Fruit fly (Drosophila melanogaster) ovary, adult (tissue): ENCODE data around the gene Cdc23.
"Not testable (repeated sequence)": the region's sequence is repeated elsewhere in the genome, so short reads cannot be mapped to it uniquely, and the experiment has no call there.

Source experiments
- CG17801 ChIP-seq: fragments of 200-800 bp; optimal IDR thresholded peaks from 2 replicates; lab custom pipeline; 2019; ENCODE audit warnings: missing biosample characterization, mild to moderate bottlenecking, missing genetic modification characterization, moderate library complexity; ENCODE audit not compliant: partially characterized antibody

Gene Cdc23

DNA sequence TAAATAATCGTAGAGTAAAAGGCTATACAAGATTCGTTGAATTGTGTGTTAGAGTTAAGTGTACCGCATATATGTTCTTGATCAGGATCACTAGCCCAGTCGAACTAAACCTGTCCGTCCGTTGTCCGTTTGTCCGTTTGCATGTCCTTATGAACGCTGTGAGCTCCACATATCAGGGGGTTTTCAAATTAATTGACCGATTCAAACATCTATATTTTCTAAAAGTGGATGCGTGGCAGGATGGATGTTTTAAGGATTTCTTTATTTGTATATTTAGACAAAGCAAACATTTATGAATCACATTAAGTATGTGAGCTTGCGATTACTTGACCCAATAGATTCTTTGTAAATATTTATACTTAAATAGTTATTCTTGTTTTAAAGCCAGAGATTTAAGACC lies 23.9 kb upstream of the Cdc23 start:
- TF ChIP-seq CG17801 (GFP tag; lab: Kevin White, UChicago), result no peak

DNA sequence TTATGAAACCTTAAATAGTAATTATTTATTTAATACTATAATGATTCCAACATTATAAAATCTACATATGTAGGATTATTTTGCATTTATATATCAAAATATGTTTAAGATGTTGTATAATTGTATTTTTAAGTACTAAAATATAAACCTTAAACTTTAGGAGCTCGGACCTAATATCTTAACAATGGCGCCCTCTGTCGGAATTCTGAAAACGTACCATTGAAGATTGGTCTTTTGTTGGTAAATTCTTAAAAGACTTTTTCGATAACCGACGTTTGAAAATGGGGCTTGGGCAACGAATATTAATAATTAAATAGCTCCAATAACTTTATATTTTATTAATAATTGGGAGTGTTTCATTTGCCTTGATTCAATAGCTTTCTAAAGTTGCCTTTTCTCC lies 21.3 kb upstream of the Cdc23 start:
- no peak for TF ChIP-seq CG17801 (GFP tag; lab: Kevin White, UChicago)

DNA sequence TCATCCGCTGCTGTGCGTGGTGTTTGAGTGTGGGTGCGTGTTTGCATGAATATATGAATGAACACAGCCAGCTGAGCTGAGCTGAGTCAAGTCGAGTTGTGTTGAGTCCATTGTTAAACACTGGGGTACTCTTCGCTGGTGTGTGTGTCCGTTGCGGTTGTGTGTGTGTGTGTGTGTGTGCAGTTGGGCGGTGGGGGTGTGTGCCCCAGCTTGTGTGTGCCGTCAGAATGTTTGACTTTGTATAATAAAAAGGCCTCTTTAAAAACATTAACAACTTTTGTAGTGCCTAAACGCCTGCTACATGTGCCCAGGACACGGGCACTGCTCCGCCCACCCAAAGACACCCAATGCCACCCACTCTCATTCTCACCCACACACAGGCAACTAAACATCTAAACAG lies 20.7 kb upstream of the Cdc23 start:
- TF ChIP-seq CG17801 (GFP tag; lab: Kevin White, UChicago), result no peak

DNA sequence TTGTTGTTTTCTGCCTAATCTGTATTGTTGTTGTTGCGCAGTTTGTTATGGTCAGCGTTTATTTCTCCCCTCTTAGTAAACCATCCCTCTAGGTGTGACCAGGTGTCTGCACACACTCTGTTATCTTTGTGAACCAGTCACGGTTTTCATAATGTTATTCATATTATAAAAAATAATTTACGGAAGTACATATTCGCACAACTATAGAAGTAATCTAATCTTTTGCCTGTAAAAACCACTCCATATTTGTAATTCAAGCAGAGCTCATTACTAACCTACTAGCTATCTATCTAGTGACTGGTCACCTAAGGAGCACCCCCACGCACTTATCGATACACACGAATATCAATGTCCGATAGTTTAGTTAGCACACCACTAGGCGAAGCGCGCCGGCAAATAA lies 9.3 kb upstream of the Cdc23 start, which contains the start of the genes CG31683 and CG31687:
Gene CG31683, minus strand, starts transcription at position 101 of the 400 bp plus-strand sequence.
Gene CG31687, plus strand, starts transcription at position 362 of the 400 bp plus-strand sequence.
- not testable (repeated sequence) for TF ChIP-seq CG17801 (GFP tag; lab: Kevin White, UChicago)

- TF ChIP-seq CG17801 (GFP tag; lab: Kevin White, UChicago), result no peak
Measured at dm6 chr2L:20463316-20463856, 4.2 kb downstream of the Cdc23 start, which contains the start of gene CG2493. Gene CG2493, minus strand, starts transcription at chr2L:20463444.

DNA sequence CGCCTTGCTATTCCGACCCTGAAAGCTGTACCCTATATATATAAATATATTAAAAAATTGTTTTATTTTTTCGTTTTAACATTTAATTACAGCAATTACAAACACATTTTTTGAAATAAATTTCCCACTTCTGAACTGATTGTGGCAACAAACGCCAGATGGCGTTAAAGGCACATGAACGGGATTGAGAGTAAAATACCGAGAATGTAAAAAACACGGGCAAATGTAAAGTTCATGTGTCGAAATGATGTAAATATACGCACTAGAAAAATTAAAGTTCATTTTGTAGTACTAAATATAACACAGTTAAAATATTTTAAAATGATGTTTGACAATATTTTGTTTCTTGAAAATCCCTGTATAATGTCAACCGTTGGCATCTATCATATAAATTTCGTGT lies 5.2 kb downstream of the Cdc23 start:
- no peak for TF ChIP-seq CG17801 (GFP tag; lab: Kevin White, UChicago)

DNA sequence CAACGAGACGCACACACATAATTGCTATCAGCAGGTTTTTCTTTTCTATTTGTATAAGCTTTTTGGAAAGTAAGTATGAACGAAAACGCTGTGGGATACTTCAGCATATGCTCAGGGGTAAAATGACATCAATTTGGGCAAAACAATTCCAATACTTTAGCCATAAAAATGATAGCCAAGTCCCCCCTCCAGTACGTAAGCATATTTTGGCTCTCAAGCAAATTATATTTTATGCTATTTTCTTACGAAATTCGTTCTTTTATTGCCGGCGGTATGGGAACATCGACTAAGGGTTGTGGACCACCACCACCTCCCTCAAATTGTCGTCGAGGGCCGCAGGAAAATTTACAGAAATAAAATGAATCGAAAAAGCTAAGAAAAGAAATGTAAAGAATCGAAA lies 14.1 kb downstream of the Cdc23 start, which contains the start of gene CG43233:
Gene CG43233, minus strand, starts transcription at position 101 of the 400 bp plus-strand sequence.
- no peak for TF ChIP-seq CG17801 (GFP tag; lab: Kevin White, UChicago)

DNA sequence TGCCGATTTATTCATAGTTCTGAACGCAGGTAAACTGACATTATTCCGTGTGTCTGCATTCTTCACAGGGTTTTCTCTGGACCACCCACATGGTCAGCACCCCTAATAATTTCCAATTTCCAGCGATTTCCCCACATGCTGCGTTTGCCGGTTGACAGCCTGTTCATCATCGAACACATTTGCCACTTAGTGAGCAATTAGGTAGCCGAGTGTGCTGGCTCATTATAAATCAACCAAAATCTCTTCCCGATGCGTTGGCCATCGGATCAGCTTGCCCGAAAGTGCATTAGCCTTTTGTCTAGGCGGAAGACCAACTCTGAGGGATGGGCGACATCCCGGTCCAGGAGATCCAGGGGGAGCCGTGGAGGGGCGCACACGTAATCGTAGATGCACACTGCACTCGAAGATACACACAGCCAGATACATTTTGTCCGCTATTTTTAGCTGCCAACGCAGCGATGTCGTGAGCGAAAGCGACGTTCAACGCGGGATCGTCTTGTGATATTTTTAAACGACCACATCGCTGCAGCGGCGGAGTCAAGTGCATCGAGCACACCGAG lies 17.7 kb downstream of the Cdc23 start:
- TF ChIP-seq CG17801 (GFP tag; lab: Kevin White, UChicago), result no peak

DNA sequence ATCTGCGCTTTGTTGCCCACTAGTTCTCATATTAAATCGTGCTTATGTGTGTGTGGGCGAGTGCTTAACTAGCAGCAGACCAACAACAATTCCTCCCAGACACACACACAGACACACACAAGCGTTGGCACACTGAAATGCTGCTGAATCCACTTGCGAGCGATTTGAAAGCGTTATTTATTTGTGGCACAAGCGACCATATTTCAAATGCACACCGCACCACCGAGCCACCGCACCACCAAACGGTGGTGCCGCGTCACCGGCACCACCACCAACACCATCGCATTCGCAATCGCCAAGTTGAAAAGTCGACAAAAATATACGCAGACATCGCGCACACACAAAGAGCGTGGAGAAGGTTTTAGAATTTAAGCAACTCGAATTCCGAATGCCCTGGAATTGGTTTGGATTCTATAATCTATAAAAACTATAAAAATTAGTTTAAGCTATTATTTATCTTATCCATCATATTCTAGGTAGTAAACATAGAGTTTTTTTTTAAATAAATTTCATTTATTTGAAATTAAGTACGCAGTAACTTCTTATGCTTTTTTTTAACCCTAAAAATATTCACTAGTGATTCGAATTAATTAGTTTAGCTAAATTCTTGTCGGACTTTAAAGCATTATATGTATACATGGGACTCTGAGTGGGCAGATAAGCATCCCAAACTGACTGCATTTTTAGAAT lies 19.6 kb downstream of the Cdc23 start:
- no peak for TF ChIP-seq CG17801 (GFP tag; lab: Kevin White, UChicago)

- TF ChIP-seq CG17801 (GFP tag; lab: Kevin White, UChicago), result no peak
Measured at dm6 chr2L:20479694-20480093, 20.6 kb downstream of the Cdc23 start.

- TF ChIP-seq CG17801 (GFP tag; lab: Kevin White, UChicago), result no peak
Measured at dm6 chr2L:20481139-20481858, 22.2 kb downstream of the Cdc23 start.

- TF ChIP-seq CG17801 (GFP tag; lab: Kevin White, UChicago), result no peak
Measured at dm6 chr2L:20483603-20484002, 24.5 kb downstream of the Cdc23 start.

dm6 chr2L:20486050-20486751 lies 27.1 kb downstream of the Cdc23 start:
- no peak for TF ChIP-seq CG17801 (GFP tag; lab: Kevin White, UChicago)

DNA sequence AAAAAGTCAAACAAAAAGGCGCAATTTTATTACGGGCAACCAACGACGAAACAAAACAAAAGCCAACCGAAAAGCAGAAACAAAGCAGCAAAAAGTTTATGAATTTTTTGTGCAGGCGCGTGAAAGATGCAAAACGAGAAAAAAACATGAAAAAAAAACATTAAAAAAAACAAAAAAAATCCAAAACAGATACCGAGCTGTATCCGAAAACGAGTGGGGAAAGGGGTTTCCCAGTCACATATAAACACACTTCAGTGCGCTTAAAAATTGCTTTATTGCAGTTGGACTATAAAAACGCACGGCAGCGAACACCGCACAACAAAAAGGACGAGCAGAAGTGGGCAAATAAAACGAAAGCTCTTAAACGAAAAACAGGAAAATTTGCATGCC lies 27.6 kb downstream of the Cdc23 start:
- TF ChIP-seq CG17801 (GFP tag; lab: Kevin White, UChicago), result no peak

DNA sequence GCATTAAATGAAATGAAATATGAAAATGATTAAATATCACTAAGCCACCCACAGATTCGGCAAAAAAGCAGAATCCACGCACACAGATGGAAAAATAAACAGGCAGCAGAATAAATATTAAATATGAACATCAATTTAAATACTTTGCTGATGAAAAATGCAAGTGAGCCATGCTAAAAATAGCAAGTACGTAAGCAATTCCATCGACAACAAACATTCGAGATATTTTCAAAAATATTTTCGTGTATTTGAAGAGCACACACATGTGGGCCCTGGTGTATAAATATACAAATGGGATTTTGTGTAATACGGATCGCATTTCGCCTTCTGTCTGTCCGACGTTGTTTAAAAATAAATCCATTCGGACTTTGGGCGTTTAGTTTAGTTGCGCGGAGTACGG lies 28.6 kb downstream of the Cdc23 start:
- TF ChIP-seq CG17801 (GFP tag; lab: Kevin White, UChicago), result no peak
